Worm (Caenorhabditis elegans): ENCODE measurements around the gene algn-2.

ce11 chrII:5423832-5424231 lies 48.8 kb downstream of the algn-2 start, which contains the start of gene F07F6.7:
- no peak for TF ChIP-seq pha-4 (tag; optimal IDR thresholded peaks at IDR 0.05)
- TF ChIP-seq ZK546.5 (tag; optimal IDR thresholded peaks at IDR 0.05): no peak
- no peak for TF ChIP-seq ceh-82 (tag; optimal IDR thresholded peaks at IDR 0.05)
- TF ChIP-seq tbx-2 (tag; optimal IDR thresholded peaks at IDR 0.05): no peak
- no peak for TF ChIP-seq nhr-12 (tag; optimal IDR thresholded peaks at IDR 0.05)
- TF ChIP-seq nfya-1 (tag; optimal IDR thresholded peaks at IDR 0.05; ENCODE audit: insufficient read depth): no peak
- TF ChIP-seq nhr-67 (tag; optimal IDR thresholded peaks at IDR 0.05): no peak
- no peak for TF ChIP-seq elt-1 (tag; optimal IDR thresholded peaks at IDR 0.05)

Measured in whole organism, L3 larva.